Worm (Caenorhabditis elegans) whole organism, L3 larva: ENCODE measurements around the gene C06E4.8.

Experiments used
- R02D3.7 ChIP-seq: fragments of 150-350 bp; optimal IDR thresholded peaks from 2 replicates; lab custom pipeline; 2014; ENCODE audit warnings: missing biosample characterization, missing genetic modification characterization
- ama-1 ChIP-seq: fragments of 150-350 bp; optimal IDR thresholded peaks from 2 replicates; lab custom pipeline; 2018
- ceh-16 ChIP-seq: sonication (generic microtip); optimal IDR thresholded peaks from 2 replicates; lab custom pipeline; 2017; ENCODE audit warnings: missing biosample characterization, missing genetic modification characterization
- ceh-28 ChIP-seq: fragments of 150-350 bp; optimal IDR thresholded peaks from 2 replicates; lab custom pipeline; 2014; ENCODE audit warnings: missing biosample characterization, missing genetic modification reagents, missing genetic modification characterization
- ceh-82 ChIP-seq: fragments of 150-350 bp; optimal IDR thresholded peaks from 2 replicates; lab custom pipeline; 2014; ENCODE audit warnings: missing biosample characterization, missing genetic modification characterization
- ceh-9 ChIP-seq: sonication (generic microtip); optimal IDR thresholded peaks from 2 replicates; lab custom pipeline; 2018; ENCODE audit warnings: missing biosample characterization, missing genetic modification characterization
- egl-27 ChIP-seq: sonication (generic microtip); optimal IDR thresholded peaks from 4 replicates; lab custom pipeline; 2017; ENCODE audit warnings: missing biosample characterization, missing genetic modification reagents, missing genetic modification characterization
- egl-5 ChIP-seq: fragments of 150-350 bp; optimal IDR thresholded peaks from 2 replicates; lab custom pipeline; 2017; ENCODE audit warnings: missing biosample characterization, missing genetic modification reagents, missing genetic modification characterization, inconsistent platforms
- elt-2 ChIP-seq: sonication (generic microtip); optimal IDR thresholded peaks from 2 replicates; lab custom pipeline; 2016; ENCODE audit warnings: missing genetic modification reagents, mild to moderate bottlenecking, missing genetic modification characterization, missing compliant biosample characterization
- elt-3 ChIP-seq, 3 experiments: fragments of 150-350 bp in 1 of 3; sonication (generic microtip) in 2 of 3; optimal IDR thresholded peaks; 2 replicates in 2 of 3; 4 replicates in 1 of 3; lab custom pipeline; 2014 to 2017; ENCODE audit warnings: missing biosample characterization in 3 of 3, missing genetic modification characterization in 3 of 3
- eor-1 ChIP-seq, 2 experiments: fragments of 150-350 bp; optimal IDR thresholded peaks; 2 replicates each; lab custom pipeline; 2014 to 2018; ENCODE audit warnings: missing biosample characterization in 2 of 2, missing genetic modification characterization in 2 of 2
- fkh-10 ChIP-seq: sonication (generic microtip); optimal IDR thresholded peaks from 2 replicates; lab custom pipeline; 2017; ENCODE audit warnings: missing biosample characterization, missing genetic modification reagents, missing genetic modification characterization
- hmg-11 ChIP-seq: sonication (generic microtip); optimal IDR thresholded peaks from 2 replicates; lab custom pipeline; 2016; ENCODE audit warnings: missing genetic modification characterization, missing compliant biosample characterization
- jun-1 ChIP-seq: fragments of 150-350 bp; optimal IDR thresholded peaks from 2 replicates; lab custom pipeline; 2014; ENCODE audit warnings: missing biosample characterization, missing genetic modification reagents, missing genetic modification characterization
- lin-15B ChIP-seq: fragments of 150-350 bp; optimal IDR thresholded peaks from 2 replicates; lab custom pipeline; 2014; ENCODE audit warnings: missing biosample characterization, missing genetic modification characterization
- mdl-1 ChIP-seq: fragments of 150-350 bp; optimal IDR thresholded peaks from 2 replicates; lab custom pipeline; 2014; ENCODE audit warnings: missing biosample characterization, missing genetic modification characterization
- mml-1 ChIP-seq: fragments of 150-350 bp; sonication (generic microtip); optimal IDR thresholded peaks from 3 replicates; lab custom pipeline; 2014; ENCODE audit warnings: missing biosample characterization, missing genetic modification characterization
- nfya-1 ChIP-seq: sonication (generic microtip); optimal IDR thresholded peaks from 2 replicates; lab custom pipeline; 2017; ENCODE audit warnings: missing genetic modification characterization, mild to moderate bottlenecking, missing compliant biosample characterization, antibody characterized with exemption, moderate library complexity; ENCODE audit not compliant: insufficient read depth
- nhr-11 ChIP-seq: fragments of 150-350 bp; optimal IDR thresholded peaks from 2 replicates; lab custom pipeline; 2014; ENCODE audit warnings: missing biosample characterization, missing genetic modification characterization
- nhr-12 ChIP-seq: fragments of 150-350 bp; optimal IDR thresholded peaks from 2 replicates; lab custom pipeline; 2014; ENCODE audit warnings: missing biosample characterization, missing genetic modification characterization
- nhr-23 ChIP-seq: fragments of 150-350 bp; optimal IDR thresholded peaks from 2 replicates; lab custom pipeline; 2014; ENCODE audit warnings: missing biosample characterization, missing genetic modification reagents, missing genetic modification characterization
- nhr-25 ChIP-seq: sonication (generic microtip); optimal IDR thresholded peaks from 2 replicates; lab custom pipeline; 2017; ENCODE audit warnings: missing biosample characterization, missing genetic modification characterization
- nhr-28 ChIP-seq: fragments of 150-350 bp; optimal IDR thresholded peaks from 2 replicates; lab custom pipeline; 2014; ENCODE audit warnings: missing biosample characterization, missing genetic modification characterization
- nhr-76 ChIP-seq: fragments of 150-350 bp; sonication (generic microtip); optimal IDR thresholded peaks from 5 replicates; lab custom pipeline; 2014; ENCODE audit warnings: missing biosample characterization, missing genetic modification characterization
- pqm-1 ChIP-seq: fragments of 150-350 bp; optimal IDR thresholded peaks from 2 replicates; lab custom pipeline; 2017; ENCODE audit warnings: missing biosample characterization, missing genetic modification characterization, inconsistent platforms
- sea-2 ChIP-seq: fragments of 150-350 bp; sonication (generic microtip); optimal IDR thresholded peaks from 4 replicates; lab custom pipeline; 2014; ENCODE audit warnings: missing biosample characterization, missing genetic modification reagents, missing genetic modification characterization
- snpc-4 ChIP-seq: fragments of 150-350 bp; optimal IDR thresholded peaks from 2 replicates; lab custom pipeline; 2014; ENCODE audit warnings: missing biosample characterization, missing genetic modification characterization
- tbx-2 ChIP-seq: sonication (generic microtip); optimal IDR thresholded peaks from 2 replicates; lab custom pipeline; 2016; ENCODE audit warnings: mild to moderate bottlenecking, missing genetic modification characterization, missing compliant biosample characterization
- unc-62 ChIP-seq: fragments of 150-350 bp; sonication (generic microtip); optimal IDR thresholded peaks from 4 replicates; lab custom pipeline; 2014; ENCODE audit warnings: missing biosample characterization, missing genetic modification reagents, missing genetic modification characterization
- zag-1 ChIP-seq: fragments of 150-350 bp; optimal IDR thresholded peaks from 2 replicates; lab custom pipeline; 2014; ENCODE audit warnings: missing biosample characterization, missing genetic modification characterization
- ztf-11 ChIP-seq: fragments of 150-350 bp; optimal IDR thresholded peaks from 2 replicates; lab custom pipeline; 2014; ENCODE audit warnings: missing biosample characterization, missing genetic modification characterization
- ztf-4 ChIP-seq: fragments of 150-350 bp; optimal IDR thresholded peaks from 2 replicates; lab custom pipeline; 2014; ENCODE audit warnings: missing biosample characterization, missing genetic modification characterization

Gene C06E4.8

DNA sequence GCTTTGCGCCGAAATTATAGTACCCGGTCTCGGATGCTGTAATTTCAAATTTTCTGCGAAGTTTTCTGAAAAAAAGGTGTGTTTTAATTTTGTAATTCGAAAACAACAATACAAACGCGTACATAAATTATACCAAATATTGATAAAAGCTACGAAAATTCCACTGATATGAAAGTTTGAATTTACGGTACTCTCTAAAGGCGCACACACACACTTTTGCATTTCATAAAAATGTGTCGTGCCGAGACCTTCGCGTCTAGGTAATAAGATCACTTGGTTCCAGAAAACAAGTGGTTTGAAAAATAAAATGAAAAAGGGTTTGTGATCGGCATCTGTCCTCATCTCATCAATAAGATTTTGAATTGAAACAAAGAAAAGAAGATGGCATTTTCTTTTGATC is 25.2 kb upstream of the C06E4.8 start:
- TF ChIP-seq ama-1 (lab: Kevin White, UChicago): peak; percentile 17
- no peak for TF ChIP-seq ceh-16

ce11 chrIV:7310410-7310809 is 24.7 kb upstream of the C06E4.8 start, which contains the start of gene grl-4:
Gene grl-4, minus strand, starts transcription at chrIV:7310760.
- TF ChIP-seq nhr-11 (tag; lab: Kevin White, UChicago) (no peak), ceh-9 (tag; lab: Kevin White, UChicago) (no peak), lin-15B (tag; lab: Kevin White, UChicago) (no peak), ztf-4 (tag; lab: Kevin White, UChicago) (no peak), ztf-11 (tag; lab: Kevin White, UChicago) (no peak), zag-1 (tag; lab: Kevin White, UChicago) (no peak), elt-2 (no peak), egl-5 (tag; lab: Kevin White, UChicago) (no peak), hmg-11 (tag; lab: Kevin White, UChicago) (no peak), nhr-23 (tag; lab: Kevin White, UChicago) (no peak), eor-1 (tag; optimal IDR thresholded peaks at IDR 0.05; lab: Kevin White, UChicago) (no peak), ceh-28 (tag; lab: Kevin White, UChicago) (no peak), nhr-28 (tag; lab: Kevin White, UChicago) (no peak), fkh-10 (GFP tag; lab: Kevin White, UChicago) (no peak)

- TF ChIP-seq nhr-25: peak; percentile 79
- no peak for TF ChIP-seq mdl-1
- TF ChIP-seq elt-3 (tag; optimal IDR thresholded peaks at IDR 0.05; lab: Kevin White, UChicago): no peak
- peak; percentile 14 for TF ChIP-seq ama-1 (lab: Kevin White, UChicago)
- TF ChIP-seq fkh-10 (GFP tag; lab: Kevin White, UChicago): no peak
- no peak for TF ChIP-seq nhr-76 (tag; lab: Kevin White, UChicago)
- TF ChIP-seq mml-1 (tag; lab: Kevin White, UChicago): no peak
Observed at ce11 chrIV:7309678-7310077, 24.0 kb upstream of the C06E4.8 start.

DNA sequence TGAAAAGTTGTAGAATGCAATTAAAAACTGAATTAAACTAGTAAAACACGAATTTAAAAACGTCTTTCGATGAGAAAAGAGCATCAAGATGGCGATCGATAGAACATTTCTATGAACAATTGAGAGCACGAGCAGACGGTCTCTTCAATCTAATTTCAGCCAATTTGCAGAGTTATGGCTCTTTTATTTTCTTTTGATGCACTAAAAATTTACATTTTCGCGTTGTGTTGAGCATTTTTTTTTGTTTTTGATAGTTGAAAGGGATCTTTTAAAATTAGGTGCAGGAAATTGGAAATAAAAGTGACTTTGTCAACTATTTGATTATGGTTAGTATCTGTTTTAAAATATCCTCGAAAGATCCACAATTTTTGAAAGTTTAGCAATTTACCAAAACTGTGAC is 23.3 kb upstream of the C06E4.8 start, which contains the start of gene F42C5.6:
F42C5.6 (minus strand) TSS at position 101 of the 400 bp plus-strand sequence.
- TF ChIP-seq sea-2 (GFP tag; lab: Kevin White, UChicago) (no peak), nhr-25 (no peak), snpc-4 (tag; lab: Kevin White, UChicago) (no peak), jun-1 (no peak), elt-2 (no peak), nhr-12 (no peak), nfya-1 (no peak), hmg-11 (tag; lab: Kevin White, UChicago) (no peak), nhr-23 (tag; lab: Kevin White, UChicago) (no peak), egl-5 (tag; lab: Kevin White, UChicago) (no peak), nhr-11 (tag; lab: Kevin White, UChicago) (no peak), elt-3 (tag; optimal IDR thresholded peaks at IDR 0.05; lab: Kevin White, UChicago) (no peak), unc-62 (GFP tag; lab: Kevin White, UChicago) (no peak), lin-15B (tag; lab: Kevin White, UChicago) (no peak)
- TF ChIP-seq, all 47 proteins: peak for 0

ce11 chrIV:7305325-7305724 is 19.6 kb upstream of the C06E4.8 start, which contains the start of gene npr-27:
Gene npr-27, plus strand, starts transcription at chrIV:7305625.
- no peak for TF ChIP-seq mdl-1
- no peak for TF ChIP-seq nhr-23 (tag; lab: Kevin White, UChicago)
- no peak for TF ChIP-seq pqm-1 (tag; lab: Kevin White, UChicago)
- TF ChIP-seq R02D3.7 (tag; lab: Kevin White, UChicago): no peak
- no peak for TF ChIP-seq snpc-4 (tag; lab: Kevin White, UChicago)
- TF ChIP-seq nhr-76 (tag; lab: Kevin White, UChicago): no peak
- TF ChIP-seq ceh-82: no peak
- TF ChIP-seq mml-1 (tag; lab: Kevin White, UChicago): no peak
- no peak for TF ChIP-seq elt-3 (tag; optimal IDR thresholded peaks at IDR 0.05; lab: Kevin White, UChicago)
- TF ChIP-seq egl-5 (tag; lab: Kevin White, UChicago): no peak
- TF ChIP-seq nhr-25: no peak
- no peak for TF ChIP-seq tbx-2
- TF ChIP-seq, all 47 proteins: peak for 0

DNA sequence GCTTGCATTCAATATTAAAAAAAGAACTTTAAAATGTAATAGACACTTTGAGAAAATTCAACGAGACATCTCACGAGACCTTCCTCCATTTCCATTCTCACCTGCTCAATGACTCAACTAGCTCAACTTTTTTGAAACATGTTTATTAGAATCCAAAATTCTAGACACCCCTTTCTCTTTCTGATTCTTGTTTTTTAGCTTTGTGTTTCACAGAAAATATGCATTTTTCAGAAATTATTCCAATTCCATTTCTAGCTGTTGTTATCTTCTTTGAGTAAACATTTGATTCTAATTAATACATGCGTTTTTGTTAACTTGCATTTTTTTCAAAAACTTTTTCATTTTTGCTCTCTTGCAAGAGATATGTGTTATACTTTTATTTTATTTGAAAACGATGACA is 15.8 kb upstream of the C06E4.8 start:
- TF ChIP-seq egl-27 (no peak), lin-15B (tag; lab: Kevin White, UChicago) (no peak), zag-1 (tag; lab: Kevin White, UChicago) (no peak), tbx-2 (no peak), nhr-28 (tag; lab: Kevin White, UChicago) (no peak), elt-3 (tag; optimal IDR thresholded peaks at IDR 0.05; lab: Kevin White, UChicago) (no peak), ceh-9 (tag; lab: Kevin White, UChicago) (no peak), sea-2 (GFP tag; lab: Kevin White, UChicago) (no peak)
